Worm (Caenorhabditis elegans) whole organism, young adult: Measurements from ENCODE around the gene gst-6.
"Not testable (repeated sequence)": the region's sequence is repeated elsewhere in the genome, so short reads cannot be mapped to it uniquely, and the experiment has no call there.

ENCODE experiments used
- B0261.1 ChIP-seq: sonication (generic microtip); optimal IDR thresholded peaks from 2 replicates; lab custom pipeline; 2016; ENCODE audit warnings: mild to moderate bottlenecking, missing genetic modification characterization, moderate library complexity, missing compliant biosample characterization
- C06A6.2 ChIP-seq: fragments of 200-800 bp; sonication (Bioruptor generic); conservative IDR thresholded peaks from 2 replicates; pipeline ENCODE4 v1.3.6; 2022; ENCODE audit warnings: missing genetic modification characterization, missing compliant biosample characterization
- F33H1.4 ChIP-seq: fragments of 200-800 bp; sonication (Bioruptor generic); IDR thresholded peaks from 2 replicates; pipeline ENCODE4 v1.3.6; 2022; ENCODE audit warnings: missing genetic modification reagents, missing genetic modification characterization, missing compliant biosample characterization
- Y53G8AR.9 ChIP-seq: fragments of 200-800 bp; sonication (Bioruptor generic); conservative IDR thresholded peaks from 2 replicates; pipeline ENCODE4 v1.3.6; 2022; ENCODE audit warnings: missing genetic modification reagents, missing genetic modification characterization, missing compliant biosample characterization
- Y56A3A.18 ChIP-seq: fragments of 200-800 bp; sonication (Bioruptor generic); IDR thresholded peaks from 2 replicates; pipeline ENCODE4 v1.3.6; 2022; ENCODE audit warnings: missing genetic modification reagents, missing genetic modification characterization, missing compliant biosample characterization
- akir-1 ChIP-seq: fragments of 200-800 bp; sonication (Bioruptor generic); optimal IDR thresholded peaks from 2 replicates; lab custom pipeline; 2018; ENCODE audit warnings: mild to moderate bottlenecking, missing genetic modification characterization, moderate library complexity, missing compliant biosample characterization
- aptf-2 ChIP-seq: fragments of 200-800 bp; sonication (Bioruptor generic); conservative IDR thresholded peaks from 2 replicates; pipeline ENCODE4 v1.3.6; 2022; ENCODE audit warnings: missing genetic modification reagents, missing genetic modification characterization, missing compliant biosample characterization
- bed-2 ChIP-seq: fragments of 200-800 bp; sonication (Bioruptor generic); IDR thresholded peaks from 2 replicates; pipeline ENCODE4 v1.3.6; 2022; ENCODE audit warnings: missing genetic modification reagents, missing genetic modification characterization, missing compliant biosample characterization
- cebp-1 ChIP-seq, 2 experiments: fragments of 200-800 bp in 1 of 2; sonication (Bioruptor generic) in 1 of 2; sonication (generic microtip) in 1 of 2; IDR thresholded peaks in 1 of 2; optimal IDR thresholded peaks in 1 of 2; 2 replicates each; pipeline versions ENCODE4 v1.3.6 to Lab custom; 2017 to 2022; ENCODE audit warnings: missing compliant biosample characterization in 2 of 2, missing genetic modification characterization in 2 of 2, mild to moderate bottlenecking in 1 of 2, missing genetic modification reagents in 1 of 2, moderate library complexity in 1 of 2
- cebp-2 ChIP-seq: fragments of 200-800 bp; sonication (Bioruptor generic); IDR thresholded peaks from 2 replicates; pipeline ENCODE4 v1.3.6; 2022; ENCODE audit warnings: missing genetic modification characterization, missing compliant biosample characterization
- ceh-40 ChIP-seq: fragments of 200-800 bp; sonication (Bioruptor generic); IDR thresholded peaks from 2 replicates; pipeline ENCODE4 v1.3.6; 2022; ENCODE audit warnings: missing genetic modification characterization, missing compliant biosample characterization
- egl-44 ChIP-seq: fragments of 200-800 bp; sonication (Bioruptor generic); IDR thresholded peaks from 2 replicates; pipeline ENCODE4 v1.3.6; 2022; ENCODE audit warnings: missing genetic modification reagents, missing genetic modification characterization, missing compliant biosample characterization
- ets-4 ChIP-seq: fragments of 200-800 bp; sonication (Bioruptor generic); optimal IDR thresholded peaks from 2 replicates; lab custom pipeline; 2018; ENCODE audit warnings: mild to moderate bottlenecking, missing genetic modification characterization, missing compliant biosample characterization
- hmg-1.2 ChIP-seq: fragments of 200-800 bp; sonication (Bioruptor generic); IDR thresholded peaks from 2 replicates; pipeline ENCODE4 v1.3.6; 2022; ENCODE audit warnings: missing genetic modification reagents, missing genetic modification characterization, missing compliant biosample characterization
- let-607 ChIP-seq, 2 experiments: fragments of 200-800 bp in 1 of 2; sonication (Bioruptor generic) in 1 of 2; sonication (generic microtip) in 1 of 2; optimal IDR thresholded peaks; 2 replicates each; lab custom pipeline; 2016 to 2018; ENCODE audit warnings: mild to moderate bottlenecking in 2 of 2, missing compliant biosample characterization in 2 of 2, missing genetic modification characterization in 2 of 2, moderate library complexity in 2 of 2, missing genotype in 1 of 2
- lin-26 ChIP-seq: fragments of 200-800 bp; sonication (Bioruptor generic); IDR thresholded peaks from 2 replicates; pipeline ENCODE4 v1.3.6; 2022; ENCODE audit warnings: missing genetic modification reagents, missing genetic modification characterization, missing compliant biosample characterization
- madf-6 ChIP-seq: fragments of 200-800 bp; sonication (Bioruptor generic); IDR thresholded peaks from 2 replicates; pipeline ENCODE4 v1.3.6; 2022; ENCODE audit warnings: missing genetic modification reagents, missing genetic modification characterization, missing compliant biosample characterization
- mcd-1 ChIP-seq: fragments of 200-800 bp; sonication (Bioruptor generic); IDR thresholded peaks from 2 replicates; pipeline ENCODE4 v1.3.6; 2022; ENCODE audit warnings: missing genetic modification reagents, missing genetic modification characterization, missing compliant biosample characterization
- nfya-1 ChIP-seq: sonication (generic microtip); optimal IDR thresholded peaks from 2 replicates; lab custom pipeline; 2017; ENCODE audit warnings: antibody characterized with exemption, missing compliant biosample characterization, missing genetic modification characterization, borderline replicate concordance; ENCODE audit not compliant: insufficient read depth
- nfyb-1 ChIP-seq: fragments of 200-800 bp; sonication (Bioruptor generic); IDR thresholded peaks from 2 replicates; pipeline ENCODE4 v1.3.6; 2022; ENCODE audit warnings: missing genetic modification reagents, missing genetic modification characterization, missing compliant biosample characterization
- nhr-80 ChIP-seq: sonication (generic microtip); optimal IDR thresholded peaks from 2 replicates; lab custom pipeline; 2016; ENCODE audit warnings: missing genetic modification characterization, missing compliant biosample characterization
- nhr-90 ChIP-seq: sonication (generic microtip); optimal IDR thresholded peaks from 2 replicates; lab custom pipeline; 2016; ENCODE audit warnings: missing genotype, mild to moderate bottlenecking, missing genetic modification characterization, missing compliant biosample characterization
- pbrm-1 ChIP-seq: fragments of 200-800 bp; sonication (Bioruptor generic); IDR thresholded peaks from 2 replicates; pipeline ENCODE4 v1.3.6; 2022; ENCODE audit warnings: missing genetic modification reagents, missing genetic modification characterization, missing compliant biosample characterization
- rcor-1 ChIP-seq: fragments of 200-800 bp; sonication (Bioruptor generic); IDR thresholded peaks from 2 replicates; pipeline ENCODE4 v1.3.6; 2022; ENCODE audit warnings: missing genetic modification reagents, missing genetic modification characterization, missing compliant biosample characterization
- rpc-1 ChIP-seq, 2 experiments: fragments of 150-350 bp in 1 of 2; sonication (generic microtip) in 1 of 2; optimal IDR thresholded peaks; 2 replicates each; lab custom pipeline; 2014 to 2018; ENCODE audit warnings: missing biosample characterization in 1 of 2, missing genetic modification characterization in 1 of 2, missing genetic modification reagents in 1 of 2, missing genotype in 1 of 2
- tbp1 ChIP-seq: fragments of 200-800 bp; sonication (Bioruptor generic); optimal IDR thresholded peaks from 2 replicates; lab custom pipeline; 2018; ENCODE audit warnings: mild to moderate bottlenecking, missing genetic modification characterization, missing compliant biosample characterization
- ztf-22 ChIP-seq: fragments of 200-800 bp; sonication (Bioruptor generic); optimal IDR thresholded peaks from 2 replicates; lab custom pipeline; 2018; ENCODE audit warnings: mild to moderate bottlenecking, missing genetic modification characterization, moderate library complexity, missing compliant biosample characterization
- ztf-25 ChIP-seq: fragments of 200-800 bp; sonication (Bioruptor generic); IDR thresholded peaks from 2 replicates; pipeline ENCODE4 v1.3.6; 2022; ENCODE audit warnings: missing genetic modification reagents, missing genetic modification characterization, missing compliant biosample characterization

The gst-6 gene

ce11 chrII:4925198-4925764, 45.6 kb downstream of the gst-6 start, which contains the start of gene aagr-2 (continued):
- TF ChIP-seq bed-2 (GFP tag; lab: Robert Waterston, UW) (no peak), tbp1 (GFP tag; lab: Kevin White, UChicago) (peak; percentile 25), aptf-2 (GFP tag; lab: Robert Waterston, UW) (no peak), ztf-22 (GFP tag; lab: Kevin White, UChicago) (peak; percentile 18), nhr-80 (tag; lab: Kevin White, UChicago) (peak; percentile 94), nfya-1 (tag; lab: Kevin White, UChicago) (no peak), akir-1 (no peak), egl-44 (peak; percentile 74; the same call in 1 of the 2 replicates), ets-4 (GFP tag; lab: Kevin White, UChicago) (peak; percentile 44), nhr-90 (tag; lab: Kevin White, UChicago) (peak; percentile 54), let-607 (tag; optimal IDR thresholded peaks at IDR 0.05; lab: Kevin White, UChicago) (peak; percentile 36 to 64)

ce11 chrII:4928367-4928766, 48.7 kb downstream of the gst-6 start:
- peak; percentile 61 for TF ChIP-seq B0261.1 (tag; lab: Kevin White, UChicago)
- 0 out of 2 replicates have a peak, but pooled peaks have one; percentile 28 for TF ChIP-seq Y53G8AR.9 (GFP tag; lab: Robert Waterston, UW)
- peak; percentile 57; the same call in 1 of the 2 replicates for TF ChIP-seq madf-6 (GFP tag; lab: Robert Waterston, UW)
- not testable (repeated sequence) for TF ChIP-seq rpc-1 (optimal IDR thresholded peaks at IDR 0.05; lab: Kevin White, UChicago); cebp-1 (tag; optimal IDR thresholded peaks at IDR 0.05; lab: Kevin White, UChicago)
- TF ChIP-seq rpc-1 (tag; optimal IDR thresholded peaks at IDR 0.05; lab: Kevin White, UChicago), result peak; percentile 44
- peak; percentile 32; the same call in 1 of the 2 replicates for TF ChIP-seq cebp-1 (GFP tag; IDR thresholded peaks at IDR 0.05; lab: Robert Waterston, UW)
- peak; percentile 84 for TF ChIP-seq tbp1 (GFP tag; lab: Kevin White, UChicago)
- peak; percentile 96 for TF ChIP-seq lin-26 (GFP tag; lab: Robert Waterston, UW)
- 0 out of 2 replicates have a peak, but pooled peaks have one; percentile 28 for TF ChIP-seq pbrm-1 (GFP tag; lab: Robert Waterston, UW)
- TF ChIP-seq aptf-2 (GFP tag; lab: Robert Waterston, UW), result 0 out of 2 replicates have a peak, but pooled peaks have one; percentile 10
- TF ChIP-seq ceh-40 (GFP tag; lab: Robert Waterston, UW), result 0 out of 2 replicates have a peak, but pooled peaks have one; percentile 69
- TF ChIP-seq C06A6.2 (GFP tag; lab: Robert Waterston, UW), result 0 out of 2 replicates have a peak, but pooled peaks have one; percentile 15
- TF ChIP-seq mcd-1 (GFP tag; lab: Robert Waterston, UW), result 0 out of 2 replicates have a peak, but pooled peaks have one; percentile 22
- 0 out of 2 replicates have a peak, but pooled peaks have one; percentile 13 for TF ChIP-seq rcor-1 (GFP tag; lab: Robert Waterston, UW)
- peak; percentile 87 for TF ChIP-seq ztf-25
- TF ChIP-seq Y56A3A.18 (GFP tag; lab: Robert Waterston, UW), result 0 out of 2 replicates have a peak, but pooled peaks have one; percentile 38
- peak; percentile 74 for TF ChIP-seq hmg-1.2
- TF ChIP-seq F33H1.4 (GFP tag; lab: Robert Waterston, UW), result 0 out of 2 replicates have a peak, but pooled peaks have one; percentile 16
- 0 out of 2 replicates have a peak, but pooled peaks have one; percentile 22 for TF ChIP-seq cebp-2 (GFP tag; lab: Robert Waterston, UW)
- TF ChIP-seq nfyb-1 (GFP tag; lab: Robert Waterston, UW), result peak; percentile 49; the same call in 1 of the 2 replicates
- TF ChIP-seq, all 124 proteins: peak for 19; not testable (repeated sequence) for 105
